Worm (Caenorhabditis elegans) whole organism, L2 larva: ENCODE data around the gene Y41D4A.4.

Experiments
- R02D3.7 ChIP-seq: fragments of 150-350 bp; optimal IDR thresholded peaks from 2 replicates; lab custom pipeline; 2014; ENCODE audit warnings: missing biosample characterization, missing genetic modification characterization
- ZK546.5 ChIP-seq: sonication (generic microtip); optimal IDR thresholded peaks from 2 replicates; lab custom pipeline; 2017; ENCODE audit warnings: missing biosample characterization, missing genetic modification characterization
- aly-2 ChIP-seq: fragments of 150-350 bp; optimal IDR thresholded peaks from 2 replicates; lab custom pipeline; 2014; ENCODE audit warnings: missing biosample characterization, missing genetic modification characterization
- ama-1 ChIP-seq: fragments of 150-350 bp; optimal IDR thresholded peaks from 2 replicates; lab custom pipeline; 2018; ENCODE audit warnings: inconsistent platforms
- blmp-1 ChIP-seq: sonication (generic microtip); optimal IDR thresholded peaks from 2 replicates; lab custom pipeline; 2017; ENCODE audit warnings: missing genetic modification characterization, mild to moderate bottlenecking, missing compliant biosample characterization, antibody characterized with exemption, moderate library complexity; ENCODE audit not compliant: insufficient read depth
- ceh-16 ChIP-seq: fragments of 150-350 bp; optimal IDR thresholded peaks from 2 replicates; lab custom pipeline; 2014; ENCODE audit warnings: missing biosample characterization, missing genetic modification characterization
- ceh-82 ChIP-seq: fragments of 150-350 bp; optimal IDR thresholded peaks from 2 replicates; lab custom pipeline; 2014; ENCODE audit warnings: missing biosample characterization, missing genetic modification characterization
- crh-2 ChIP-seq: sonication (generic microtip); optimal IDR thresholded peaks from 2 replicates; lab custom pipeline; 2017; ENCODE audit warnings: missing biosample characterization, missing genetic modification characterization
- dmd-4 ChIP-seq: sonication (generic microtip); optimal IDR thresholded peaks from 2 replicates; lab custom pipeline; 2017; ENCODE audit warnings: missing biosample characterization, missing genetic modification characterization
- egl-27 ChIP-seq: sonication (generic microtip); optimal IDR thresholded peaks from 3 replicates; lab custom pipeline; 2017; ENCODE audit warnings: missing biosample characterization, missing genetic modification reagents, missing genetic modification characterization
- elt-1 ChIP-seq: fragments of 150-350 bp; optimal IDR thresholded peaks from 2 replicates; lab custom pipeline; 2014; ENCODE audit warnings: missing biosample characterization, missing genetic modification characterization
- fos-1 ChIP-seq: fragments of 150-350 bp; optimal IDR thresholded peaks from 2 replicates; lab custom pipeline; 2014; ENCODE audit warnings: missing biosample characterization, missing genetic modification characterization
- lin-11 ChIP-seq: fragments of 150-350 bp; sonication (generic microtip); optimal IDR thresholded peaks from 2 replicates; lab custom pipeline; 2014; ENCODE audit warnings: missing biosample characterization, missing genetic modification characterization, inconsistent platforms, mixed read lengths
- lin-13 ChIP-seq: fragments of 150-350 bp; optimal IDR thresholded peaks from 2 replicates; lab custom pipeline; 2014; ENCODE audit warnings: missing biosample characterization, missing genetic modification reagents, missing genetic modification characterization
- lsy-2 ChIP-seq, 2 experiments: fragments of 150-350 bp in 1 of 2; sonication (generic microtip) in 1 of 2; optimal IDR thresholded peaks; 2 replicates each; lab custom pipeline; 2014 to 2017; ENCODE audit warnings: missing biosample characterization in 2 of 2, missing genetic modification characterization in 2 of 2
- mab-5 ChIP-seq: fragments of 150-350 bp; optimal IDR thresholded peaks from 2 replicates; lab custom pipeline; 2014; ENCODE audit warnings: missing biosample characterization, missing genetic modification characterization
- mdl-1 ChIP-seq, 2 experiments: fragments of 150-350 bp in 1 of 2; sonication (generic microtip) in 1 of 2; optimal IDR thresholded peaks; 2 replicates each; lab custom pipeline; 2017; ENCODE audit warnings: missing biosample characterization in 2 of 2, missing genetic modification characterization in 2 of 2
- nhr-10 ChIP-seq: sonication (generic microtip); optimal IDR thresholded peaks from 2 replicates; lab custom pipeline; 2017; ENCODE audit warnings: missing biosample characterization, missing genetic modification characterization
- nhr-11 ChIP-seq: fragments of 150-350 bp; optimal IDR thresholded peaks from 2 replicates; lab custom pipeline; 2014; ENCODE audit warnings: missing biosample characterization, missing genetic modification characterization
- nhr-12 ChIP-seq: fragments of 150-350 bp; optimal IDR thresholded peaks from 2 replicates; lab custom pipeline; 2014; ENCODE audit warnings: missing biosample characterization, missing genetic modification characterization
- nhr-129 ChIP-seq: fragments of 150-350 bp; optimal IDR thresholded peaks from 2 replicates; lab custom pipeline; 2014; ENCODE audit warnings: missing biosample characterization, missing genetic modification characterization
- nhr-21 ChIP-seq: fragments of 150-350 bp; optimal IDR thresholded peaks from 2 replicates; lab custom pipeline; 2014; ENCODE audit warnings: missing biosample characterization, missing genetic modification characterization
- nhr-237 ChIP-seq: fragments of 150-350 bp; optimal IDR thresholded peaks from 2 replicates; lab custom pipeline; 2014; ENCODE audit warnings: missing biosample characterization, missing genetic modification characterization
- nhr-25 ChIP-seq: fragments of 150-350 bp; sonication (generic microtip); optimal IDR thresholded peaks from 3 replicates; lab custom pipeline; 2014; ENCODE audit warnings: missing biosample characterization, missing genetic modification characterization
- nhr-77 ChIP-seq: fragments of 150-350 bp; optimal IDR thresholded peaks from 2 replicates; lab custom pipeline; 2014; ENCODE audit warnings: missing biosample characterization, missing genetic modification characterization
- peb-1 ChIP-seq: fragments of 150-350 bp; optimal IDR thresholded peaks from 2 replicates; lab custom pipeline; 2014; ENCODE audit warnings: missing biosample characterization, missing genetic modification characterization
- skn-1 ChIP-seq: sonication (generic microtip); optimal IDR thresholded peaks from 2 replicates; lab custom pipeline; 2017; ENCODE audit warnings: missing biosample characterization, missing genetic modification characterization
- sma-3 ChIP-seq: sonication (generic microtip); optimal IDR thresholded peaks from 2 replicates; lab custom pipeline; 2016; ENCODE audit warnings: missing genetic modification reagents, missing genetic modification characterization, missing compliant biosample characterization
- sma-9 ChIP-seq, 2 experiments: fragments of 150-350 bp in 1 of 2; sonication (generic microtip) in 1 of 2; optimal IDR thresholded peaks; 2 replicates each; lab custom pipeline; 2014 to 2016; ENCODE audit warnings: missing genetic modification characterization in 2 of 2, mild to moderate bottlenecking in 1 of 2, missing biosample characterization in 1 of 2, missing compliant biosample characterization in 1 of 2, missing genetic modification reagents in 1 of 2, moderate library complexity in 1 of 2
- snpc-4 ChIP-seq: fragments of 150-350 bp; optimal IDR thresholded peaks from 2 replicates; lab custom pipeline; 2014; ENCODE audit warnings: missing biosample characterization, missing genetic modification characterization
- unc-39 ChIP-seq: fragments of 150-350 bp; optimal IDR thresholded peaks from 2 replicates; lab custom pipeline; 2014; ENCODE audit warnings: missing biosample characterization, missing genetic modification characterization
- unc-62 ChIP-seq: fragments of 150-350 bp; optimal IDR thresholded peaks from 2 replicates; lab custom pipeline; 2014; ENCODE audit warnings: missing biosample characterization, missing genetic modification reagents, missing genetic modification characterization
- zag-1 ChIP-seq: fragments of 150-350 bp; optimal IDR thresholded peaks from 2 replicates; lab custom pipeline; 2014; ENCODE audit warnings: missing biosample characterization, missing genetic modification characterization
- ztf-1 ChIP-seq: fragments of 200-800 bp; sonication (Bioruptor generic); conservative IDR thresholded peaks from 2 replicates; pipeline ENCODE4 v1.3.6; 2022; ENCODE audit warnings: missing genetic modification characterization, missing compliant biosample characterization
- ztf-11 ChIP-seq: sonication (generic microtip); optimal IDR thresholded peaks from 2 replicates; lab custom pipeline; 2017; ENCODE audit warnings: missing biosample characterization, missing genetic modification characterization
- ztf-4 ChIP-seq: fragments of 150-350 bp; optimal IDR thresholded peaks from 2 replicates; lab custom pipeline; 2014; ENCODE audit warnings: missing biosample characterization, missing genetic modification characterization

Y41D4A.4 gene

DNA sequence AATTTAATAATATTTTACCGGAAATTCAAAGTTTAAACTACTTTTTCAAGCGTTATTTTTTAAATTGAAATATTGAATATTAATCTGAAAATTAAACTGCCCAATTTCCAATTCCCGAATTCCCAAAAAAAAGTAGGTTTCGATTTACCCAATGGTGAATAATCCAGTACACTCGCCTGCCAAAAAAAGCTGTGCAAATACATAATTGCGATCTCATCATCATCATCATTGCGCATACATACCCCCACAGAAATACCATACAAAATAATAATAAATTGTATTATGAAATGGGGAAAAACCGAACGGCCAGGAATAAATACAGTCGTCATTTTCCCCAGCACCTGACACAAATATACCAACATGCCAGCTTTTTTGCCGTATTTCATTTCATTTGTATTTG lies 26.0 kb downstream of the Y41D4A.4 start, which contains the start of gene Y41D4A.1:
TSS of gene Y41D4A.1 (plus strand) at position 301 of the 400 bp plus-strand sequence.
- TF ChIP-seq peb-1 (tag; lab: Kevin White, UChicago): no peak

DNA sequence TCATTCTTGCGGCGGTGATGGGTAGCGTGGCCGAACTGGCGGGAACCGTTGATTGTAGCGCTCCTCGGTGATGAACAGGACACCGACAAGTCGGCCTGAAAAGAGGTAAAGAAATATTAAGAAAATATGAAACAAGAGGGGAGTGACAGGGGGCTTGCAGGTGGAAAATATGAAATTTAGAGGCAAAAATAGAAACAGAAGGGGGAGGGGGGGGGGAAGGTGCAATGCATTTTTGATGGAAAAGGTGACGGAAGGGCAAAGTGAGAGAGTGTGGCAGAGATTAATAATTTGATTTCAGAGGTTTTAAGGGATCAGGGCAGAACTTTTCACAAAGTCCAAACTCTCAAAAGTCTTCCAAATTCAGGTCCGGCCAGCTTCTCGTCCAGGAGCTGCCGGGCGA lies 35.8 kb downstream of the Y41D4A.4 start, which contains the start of gene frpr-19:
TSS of gene frpr-19 (minus strand) at position 101 of the 400 bp plus-strand sequence.
- no peak for TF ChIP-seq crh-2
- no peak for TF ChIP-seq ceh-16 (tag; lab: Kevin White, UChicago)
- no peak for TF ChIP-seq ceh-82 (tag; lab: Kevin White, UChicago)
- TF ChIP-seq unc-62 (GFP tag; lab: Kevin White, UChicago): no peak
- TF ChIP-seq fos-1: no peak
- no peak for TF ChIP-seq lsy-2 (tag; optimal IDR thresholded peaks at IDR 0.05; lab: Kevin White, UChicago)
- TF ChIP-seq snpc-4 (tag; lab: Kevin White, UChicago): no peak
- no peak for TF ChIP-seq sma-9 (GFP tag; optimal IDR thresholded peaks at IDR 0.05; lab: Kevin White, UChicago)
- no peak for TF ChIP-seq sma-9 (tag; optimal IDR thresholded peaks at IDR 0.05; lab: Kevin White, UChicago)
- no peak for TF ChIP-seq nhr-11 (tag; lab: Kevin White, UChicago)
- TF ChIP-seq zag-1 (tag; lab: Kevin White, UChicago): no peak
- no peak for TF ChIP-seq nhr-21 (tag; lab: Kevin White, UChicago)
- TF ChIP-seq lin-11 (tag; lab: Kevin White, UChicago): no peak
- TF ChIP-seq ztf-1 (GFP tag; lab: Robert Waterston, UW): no peak
- TF ChIP-seq nhr-10 (tag; lab: Kevin White, UChicago): no peak
- no peak for TF ChIP-seq lin-13 (GFP tag; lab: Kevin White, UChicago)
- TF ChIP-seq nhr-237: no peak
- TF ChIP-seq nhr-12 (tag; lab: Kevin White, UChicago): no peak
- TF ChIP-seq ZK546.5 (tag; lab: Kevin White, UChicago): no peak

DNA sequence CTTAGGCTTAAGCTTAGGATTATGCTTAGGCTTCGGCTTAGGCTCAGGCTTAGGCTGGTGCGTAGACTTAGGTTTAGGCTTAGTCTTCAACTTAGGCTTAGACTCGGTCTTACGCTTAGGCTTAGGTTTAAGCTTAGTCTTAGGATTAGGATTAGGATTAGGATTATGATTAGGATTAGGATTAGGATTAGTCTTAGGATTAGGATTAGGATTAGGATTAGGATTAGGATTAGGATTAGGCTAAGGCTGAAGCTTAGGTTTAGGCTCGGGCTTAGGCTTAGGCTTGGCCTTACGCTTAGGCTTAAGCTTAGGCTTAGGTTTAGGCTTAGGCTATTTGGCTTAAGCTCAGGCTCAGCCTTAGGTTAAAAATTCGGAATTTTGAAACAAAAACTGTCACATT lies 39.4 kb downstream of the Y41D4A.4 start:
- TF ChIP-seq crh-2: no peak
- no peak for TF ChIP-seq nhr-77
- TF ChIP-seq R02D3.7 (tag; lab: Kevin White, UChicago): no peak
- TF ChIP-seq dmd-4: no peak
- no peak for TF ChIP-seq ztf-4
- TF ChIP-seq skn-1: no peak
- no peak for TF ChIP-seq mab-5 (tag; lab: Kevin White, UChicago)
- TF ChIP-seq nhr-237: no peak

DNA sequence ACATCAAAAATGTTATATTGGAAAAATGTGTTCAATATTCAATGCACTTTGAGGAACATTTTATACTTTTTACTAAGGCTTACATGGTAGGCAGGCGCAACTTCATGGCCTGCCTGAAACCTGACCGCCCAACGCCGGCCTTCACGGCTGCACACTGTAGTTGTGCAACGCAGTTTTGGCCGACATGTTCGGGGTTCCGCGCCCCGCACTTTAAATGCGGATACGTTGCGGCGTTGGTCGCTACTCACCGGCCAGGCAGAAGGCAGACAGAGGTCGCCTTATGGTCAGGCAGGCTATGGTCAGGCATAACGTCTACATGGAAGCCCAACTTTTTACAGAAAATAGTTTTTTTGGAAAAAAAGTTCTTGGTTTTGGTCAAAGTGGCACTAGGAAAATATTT lies 44.9 kb downstream of the Y41D4A.4 start:
- TF ChIP-seq aly-2 (tag; lab: Kevin White, UChicago) (no peak), nhr-12 (tag; lab: Kevin White, UChicago) (no peak), unc-39 (no peak), R02D3.7 (tag; lab: Kevin White, UChicago) (no peak), egl-27 (tag; lab: Kevin White, UChicago) (no peak), ama-1 (lab: Kevin White, UChicago) (no peak)

DNA sequence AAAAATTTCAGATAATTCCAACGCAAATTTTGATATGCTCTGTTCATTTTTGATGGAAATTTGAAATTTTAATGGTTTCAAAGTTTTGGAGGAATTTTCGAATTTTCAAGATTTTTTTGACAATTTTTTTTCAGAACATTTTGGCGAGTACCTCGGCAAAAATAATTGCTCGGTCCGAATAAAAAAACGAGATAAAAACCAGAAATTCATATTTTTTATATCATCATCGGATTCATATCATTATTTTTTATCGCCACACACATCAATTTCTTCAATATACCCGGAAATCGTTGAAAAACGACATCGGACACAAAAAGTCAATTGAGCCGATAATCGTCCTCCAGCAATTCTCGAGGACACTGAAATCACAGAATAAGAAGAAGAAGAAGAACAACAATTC lies 46.0 kb downstream of the Y41D4A.4 start:
- TF ChIP-seq ceh-82 (tag; lab: Kevin White, UChicago) (no peak), sma-3 (no peak), nhr-12 (tag; lab: Kevin White, UChicago) (no peak), unc-39 (no peak), ZK546.5 (tag; lab: Kevin White, UChicago) (no peak), nhr-21 (tag; lab: Kevin White, UChicago) (no peak), blmp-1 (tag; lab: Kevin White, UChicago) (no peak), nhr-25 (tag; lab: Kevin White, UChicago) (no peak), crh-2 (no peak), ztf-11 (no peak), snpc-4 (tag; lab: Kevin White, UChicago) (no peak), aly-2 (tag; lab: Kevin White, UChicago) (no peak), unc-62 (GFP tag; lab: Kevin White, UChicago) (no peak), lsy-2 (tag; optimal IDR thresholded peaks at IDR 0.05; lab: Kevin White, UChicago) (no peak), elt-1 (tag; lab: Kevin White, UChicago) (no peak), nhr-129 (tag; lab: Kevin White, UChicago) (no peak), dmd-4 (no peak), mdl-1 (tag; optimal IDR thresholded peaks at IDR 0.05; lab: Kevin White, UChicago) (no peak), nhr-77 (no peak)
